Worm (Caenorhabditis elegans) whole organism, midembryonic: ENCODE measurements around the gene str-229.

ENCODE experiments used
- flt-1 ChIP-seq: fragments of 200-800 bp; sonication (Bioruptor generic); IDR thresholded peaks from 2 replicates; pipeline ENCODE4 v1.3.6; 2022; ENCODE audit warnings: missing genetic modification characterization, missing compliant biosample characterization
- med-1 ChIP-seq: sonication (generic microtip); optimal IDR thresholded peaks from 2 replicates; lab custom pipeline; 2017; ENCODE audit warnings: missing genetic modification characterization, mild to moderate bottlenecking, missing compliant biosample characterization, antibody characterized with exemption, missing genetic modification reagents; ENCODE audit not compliant: insufficient read depth

- TF ChIP-seq flt-1 = no peak
- TF ChIP-seq med-1 (GFP tag; lab: Kevin White, UChicago) = no peak
These were observed 2.3 kb downstream of the str-229 start, which contains the start of gene irld-22 for ce11 chrV:3900102-3900501.
